Fruit fly (Drosophila melanogaster) whole organism, larva: Measurements from ENCODE around the gene CG34039.

Experiments
- noc ChIP-seq: fragments of 200-800 bp; sonication (Bioruptor generic); optimal IDR thresholded peaks from 3 replicates; lab custom pipeline; 2019; ENCODE audit warnings: missing biosample characterization, mild to moderate bottlenecking, missing genetic modification characterization, moderate library complexity

The CG34039 gene

dm6 chr3L:14605291-14605690 lies 45.5 kb downstream of the CG34039 start:
- TF ChIP-seq noc (tag; lab: Kevin White, UChicago), result no peak

- TF ChIP-seq noc (tag; lab: Kevin White, UChicago), result no peak
Measured at dm6 chr3L:14607620-14608019, 47.8 kb downstream of the CG34039 start.

DNA sequence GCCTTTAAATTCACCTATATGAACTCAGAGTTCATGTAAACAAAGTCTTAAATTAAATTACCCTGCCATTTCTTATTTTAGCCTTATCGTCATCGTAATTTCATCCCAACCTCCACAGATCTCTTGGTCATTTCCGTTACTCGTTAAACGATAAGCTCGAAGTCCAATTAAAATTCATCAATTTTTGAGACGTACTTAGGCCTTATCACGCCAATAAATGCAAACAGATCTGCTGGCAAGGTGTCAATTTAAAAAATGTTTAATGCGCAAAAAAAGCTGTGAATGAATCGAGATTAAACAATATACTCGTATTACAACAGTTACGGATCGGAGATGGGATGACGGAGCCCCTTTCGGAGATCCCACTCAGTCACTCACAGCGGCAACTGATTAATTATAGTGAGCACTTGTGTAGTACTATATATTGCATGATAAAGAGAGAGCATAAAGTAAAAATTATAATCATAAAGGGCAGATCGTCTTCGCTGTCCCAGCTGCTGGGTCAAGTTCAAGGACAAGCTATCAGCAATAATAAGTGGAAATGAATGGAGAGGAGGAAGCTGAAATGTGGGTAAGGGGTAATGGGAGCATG lies 49.4 kb downstream of the CG34039 start:
- TF ChIP-seq noc (tag; lab: Kevin White, UChicago), result no peak

dm6 chr3L:14610458-14610857 lies 50.7 kb downstream of the CG34039 start:
- TF ChIP-seq noc (tag; lab: Kevin White, UChicago), result no peak

DNA sequence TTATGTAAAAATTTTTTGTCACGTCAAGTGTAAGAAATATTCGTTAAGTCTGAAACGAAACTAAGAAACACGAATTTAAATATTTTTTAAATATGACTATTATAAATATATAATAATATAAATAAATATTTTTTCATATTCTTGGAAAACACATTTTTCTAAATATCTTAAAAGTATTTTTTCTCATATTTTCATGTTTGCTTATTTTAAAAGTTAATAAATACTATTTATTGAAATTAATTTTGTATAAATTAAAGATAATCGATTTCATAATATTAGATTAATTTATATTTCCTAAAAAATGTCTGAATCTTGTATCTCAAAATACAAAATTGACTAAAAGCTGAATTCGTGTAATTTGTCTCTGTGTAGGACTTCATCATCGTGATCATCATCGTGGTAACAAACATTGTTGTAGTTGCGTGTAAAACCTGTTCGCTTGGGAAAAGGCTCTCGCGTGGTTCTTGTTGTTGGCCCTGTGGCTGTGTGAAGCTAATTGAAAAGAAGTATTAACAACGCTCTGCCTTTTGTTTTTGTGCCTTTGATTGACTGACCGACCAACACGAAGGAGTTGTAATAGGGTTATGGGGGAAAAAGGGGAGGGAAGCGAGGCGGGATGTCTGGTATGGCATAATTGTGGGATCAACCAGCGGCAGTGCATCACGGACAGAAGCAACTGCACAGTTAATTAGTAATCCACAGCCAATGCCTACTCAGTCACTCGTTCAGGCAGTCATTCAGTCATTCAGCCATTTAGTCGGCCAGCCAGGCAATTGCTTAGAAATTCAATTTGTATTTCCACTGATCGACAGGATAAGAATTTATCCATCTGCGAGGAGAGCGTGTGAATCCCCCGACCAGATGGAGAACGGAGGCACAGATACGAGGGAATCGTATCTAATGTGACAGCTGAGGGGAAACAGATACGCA lies 51.9 kb downstream of the CG34039 start:
- no peak for TF ChIP-seq noc (tag; lab: Kevin White, UChicago)
